Fruit fly (Drosophila melanogaster) whole organism, embryonic: ENCODE results near the gene amon.

Experiments
- Awh ChIP-seq: fragments of 200-800 bp; sonication (Bioruptor generic); IDR thresholded peaks from 2 replicates; pipeline ENCODE4, ENCODE4 v1.3.6; 2022; ENCODE audit warnings: missing biosample characterization, missing genetic modification characterization
- CG10267 ChIP-seq: fragments of 200-800 bp; sonication (Bioruptor generic); optimal IDR thresholded peaks from 2 replicates; lab custom pipeline; 2018; ENCODE audit warnings: missing biosample characterization, mild to moderate bottlenecking, missing genetic modification characterization, moderate library complexity
- CG10274 ChIP-seq: fragments of 200-800 bp; sonication (Bioruptor generic); optimal IDR thresholded peaks from 3 replicates; lab custom pipeline; 2017; ENCODE audit warnings: missing biosample characterization, mild to moderate bottlenecking, missing genetic modification characterization
- CG10979 ChIP-seq: fragments of 200-800 bp; sonication (Bioruptor generic); optimal IDR thresholded peaks from 2 replicates; lab custom pipeline; 2018; ENCODE audit warnings: missing biosample characterization, mild to moderate bottlenecking, missing genetic modification characterization, moderate library complexity
- CG12155 ChIP-seq: fragments of 200-800 bp; sonication (Bioruptor generic); optimal IDR thresholded peaks from 3 replicates; lab custom pipeline; 2016; ENCODE audit warnings: missing biosample characterization, missing genetic modification characterization
- CG13296 ChIP-seq: fragments of 200-800 bp; sonication (Bioruptor generic); optimal IDR thresholded peaks from 3 replicates; lab custom pipeline; 2018; ENCODE audit warnings: missing biosample characterization, mild to moderate bottlenecking, missing genetic modification characterization
- CG13424 ChIP-seq: fragments of 200-800 bp; sonication (Bioruptor generic); optimal IDR thresholded peaks from 2 replicates; lab custom pipeline; 2019; ENCODE audit warnings: missing biosample characterization, mild to moderate bottlenecking, missing genetic modification characterization, moderate library complexity
- CG14014 ChIP-seq: fragments of 200-800 bp; sonication (Bioruptor generic); IDR thresholded peaks from 2 replicates; pipeline ENCODE4 v1.3.6; 2022; ENCODE audit warnings: missing biosample characterization, missing genetic modification characterization
- CG16815 ChIP-seq: fragments of 200-800 bp; sonication (Bioruptor generic); optimal IDR thresholded peaks from 3 replicates; lab custom pipeline; 2017; ENCODE audit warnings: missing biosample characterization, mild to moderate bottlenecking, missing genetic modification characterization
- CG17361 ChIP-seq: fragments of 200-800 bp; sonication (Bioruptor generic); IDR thresholded peaks from 3 replicates; pipeline ENCODE4 v1.3.6; 2022; ENCODE audit warnings: missing biosample characterization, missing genetic modification characterization
- CG17385 ChIP-seq: fragments of 200-800 bp; sonication (Bioruptor generic); optimal IDR thresholded peaks from 3 replicates; lab custom pipeline; 2018; ENCODE audit warnings: missing biosample characterization, mild to moderate bottlenecking, missing genetic modification characterization
- CG17568 ChIP-seq: fragments of 200-800 bp; sonication (Bioruptor generic); optimal IDR thresholded peaks from 2 replicates; lab custom pipeline; 2018; ENCODE audit warnings: missing biosample characterization, mild to moderate bottlenecking, missing genetic modification characterization, moderate library complexity
- CG17612 ChIP-seq: fragments of 200-800 bp; sonication (Bioruptor generic); IDR thresholded peaks from 2 replicates; pipeline ENCODE4 v1.3.6; 2022; ENCODE audit warnings: missing biosample characterization, missing genetic modification characterization
- CG2202 ChIP-seq: fragments of 200-800 bp; sonication (Bioruptor generic); optimal IDR thresholded peaks from 2 replicates; lab custom pipeline; 2018; ENCODE audit warnings: missing biosample characterization, mild to moderate bottlenecking, missing genetic modification characterization
- CG2712 ChIP-seq: fragments of 200-800 bp; optimal IDR thresholded peaks from 3 replicates; lab custom pipeline; 2019; ENCODE audit warnings: missing biosample characterization, mild to moderate bottlenecking, missing genetic modification characterization, moderate library complexity
- CG30431 ChIP-seq: fragments of 200-800 bp; sonication (Bioruptor generic); optimal IDR thresholded peaks from 2 replicates; lab custom pipeline; 2017; ENCODE audit warnings: missing biosample characterization, missing genetic modification characterization
- CG34422 ChIP-seq: fragments of 200-800 bp; sonication (Bioruptor generic); IDR thresholded peaks from 3 replicates; pipeline ENCODE4 v1.3.6; 2022; ENCODE audit warnings: missing biosample characterization, missing genetic modification characterization
- CG3847 ChIP-seq: fragments of 200-800 bp; sonication (Bioruptor generic); IDR thresholded peaks from 2 replicates; pipeline ENCODE4 v1.3.6; 2022; ENCODE audit warnings: missing biosample characterization, missing genetic modification characterization
- CG4328 ChIP-seq: fragments of 200-800 bp; sonication (Bioruptor generic); optimal IDR thresholded peaks from 3 replicates; lab custom pipeline; 2017; ENCODE audit warnings: missing biosample characterization, missing genetic modification reagents, missing genetic modification characterization
- CG7271 ChIP-seq: fragments of 200-800 bp; sonication (Bioruptor generic); optimal IDR thresholded peaks from 2 replicates; lab custom pipeline; 2018; ENCODE audit warnings: missing biosample characterization, mild to moderate bottlenecking, missing genetic modification characterization, moderate library complexity
- CG8290 ChIP-seq, 3 experiments: fragments of 200-800 bp; sonication (Bioruptor generic); optimal IDR thresholded peaks; 2 replicates each; lab custom pipeline; 2016 to 2019; ENCODE audit warnings: missing biosample characterization in 3 of 3, missing genetic modification characterization in 3 of 3, mild to moderate bottlenecking in 2 of 3, moderate library complexity in 1 of 3
- CrebB ChIP-seq: fragments of 200-800 bp; sonication (Bioruptor generic); optimal IDR thresholded peaks from 3 replicates; lab custom pipeline; 2018; ENCODE audit warnings: missing biosample characterization, mild to moderate bottlenecking, missing genetic modification characterization
- E2f2 ChIP-seq: fragments of 200-800 bp; sonication (Bioruptor generic); IDR thresholded peaks from 2 replicates; pipeline ENCODE4 v1.3.6; 2022; ENCODE audit warnings: missing biosample characterization, missing genetic modification characterization
- Gug ChIP-seq: fragments of 200-800 bp; sonication (Bioruptor generic); IDR thresholded peaks from 4 replicates; pipeline ENCODE4 v1.3.6; 2022; ENCODE audit warnings: missing biosample characterization, missing genetic modification characterization
- Hr3 ChIP-seq: fragments of 200-800 bp; sonication (Bioruptor generic); optimal IDR thresholded peaks from 3 replicates; lab custom pipeline; 2016; ENCODE audit warnings: missing biosample characterization, missing genetic modification characterization
- MESR4 ChIP-seq: fragments of 200-800 bp; sonication (Bioruptor generic); optimal IDR thresholded peaks from 2 replicates; lab custom pipeline; 2018; ENCODE audit warnings: missing biosample characterization, mild to moderate bottlenecking, missing genetic modification characterization, moderate library complexity
- Med ChIP-seq: fragments of 200-800 bp; sonication (Bioruptor generic); peaks from one replicate; lab custom pipeline; 2016; ENCODE audit warnings: missing biosample characterization, missing genetic modification characterization, mild to moderate bottlenecking, inconsistent platforms, moderate library complexity
- Mes4 ChIP-seq: fragments of 200-800 bp; sonication (Bioruptor generic); optimal IDR thresholded peaks from 2 replicates; lab custom pipeline; 2016; ENCODE audit warnings: missing biosample characterization, missing genetic modification characterization
- Ssrp ChIP-seq: fragments of 200-800 bp; sonication (Bioruptor generic); optimal IDR thresholded peaks from 2 replicates; lab custom pipeline; 2018; ENCODE audit warnings: missing biosample characterization, mild to moderate bottlenecking, missing genetic modification characterization, moderate library complexity
- Taf1 ChIP-seq: fragments of 200-800 bp; sonication (Bioruptor generic); IDR thresholded peaks from 2 replicates; pipeline ENCODE4 v1.3.6; 2022; ENCODE audit warnings: missing biosample characterization, missing genetic modification characterization
- ap ChIP-seq: fragments of 200-800 bp; sonication (Bioruptor generic); IDR thresholded peaks from 2 replicates; pipeline ENCODE4 v1.3.6; 2022; ENCODE audit warnings: missing biosample characterization, missing genetic modification characterization
- bsh ChIP-seq, 2 experiments: fragments of 200-800 bp; sonication (Bioruptor generic); optimal IDR thresholded peaks; 2 replicates each; lab custom pipeline; 2017 to 2018; ENCODE audit warnings: mild to moderate bottlenecking in 2 of 2, missing biosample characterization in 2 of 2, missing genetic modification characterization in 2 of 2, moderate library complexity in 1 of 2
- btn ChIP-seq: fragments of 200-800 bp; sonication (Bioruptor generic); optimal IDR thresholded peaks from 2 replicates; lab custom pipeline; 2016; ENCODE audit warnings: missing biosample characterization, missing genetic modification characterization
- cas ChIP-seq: fragments of 200-800 bp; sonication (Bioruptor generic); IDR thresholded peaks from 2 replicates; pipeline ENCODE4 v1.3.6; 2022; ENCODE audit warnings: missing biosample characterization, missing genetic modification characterization
- cato ChIP-seq: fragments of 200-800 bp; sonication (Bioruptor generic); optimal IDR thresholded peaks from 2 replicates; lab custom pipeline; 2016; ENCODE audit warnings: missing biosample characterization, missing genetic modification characterization, borderline replicate concordance
- caup ChIP-seq: fragments of 200-800 bp; sonication (Bioruptor generic); optimal IDR thresholded peaks from 3 replicates; lab custom pipeline; 2017; ENCODE audit warnings: missing biosample characterization, mild to moderate bottlenecking, missing genetic modification characterization, moderate library complexity; ENCODE audit not compliant: severe bottlenecking
- dmrt11E ChIP-seq: fragments of 200-800 bp; sonication (Bioruptor generic); optimal IDR thresholded peaks from 3 replicates; lab custom pipeline; 2018; ENCODE audit warnings: missing biosample characterization, mild to moderate bottlenecking, missing genetic modification characterization, moderate library complexity
- ems ChIP-seq: fragments of 200-800 bp; sonication (Bioruptor generic); optimal IDR thresholded peaks from 3 replicates; lab custom pipeline; 2016; ENCODE audit warnings: missing biosample characterization, missing genetic modification characterization
- eyg ChIP-seq: fragments of 200-800 bp; sonication (Bioruptor generic); optimal IDR thresholded peaks from 3 replicates; lab custom pipeline; 2016; ENCODE audit warnings: missing biosample characterization, missing genetic modification characterization
- fd3F ChIP-seq: fragments of 200-800 bp; sonication (Bioruptor generic); optimal IDR thresholded peaks from 2 replicates; lab custom pipeline; 2018; ENCODE audit warnings: missing biosample characterization, mild to moderate bottlenecking, missing genetic modification characterization, moderate library complexity
- fd96Cb ChIP-seq: fragments of 200-800 bp; sonication (Bioruptor generic); optimal IDR thresholded peaks from 2 replicates; lab custom pipeline; 2018; ENCODE audit warnings: missing biosample characterization, mild to moderate bottlenecking, missing genetic modification characterization, moderate library complexity
- gem ChIP-seq: fragments of 200-800 bp; sonication (Bioruptor generic); optimal IDR thresholded peaks from 2 replicates; lab custom pipeline; 2019; ENCODE audit warnings: missing biosample characterization, mild to moderate bottlenecking, missing genetic modification characterization, moderate library complexity
- inv ChIP-seq: fragments of 200-800 bp; sonication (Bioruptor generic); IDR thresholded peaks from 2 replicates; pipeline ENCODE4 v1.3.6; 2022; ENCODE audit warnings: missing biosample characterization, missing genetic modification characterization; ENCODE audit not compliant: partially characterized antibody
- nerfin-2 ChIP-seq: fragments of 200-800 bp; sonication (Bioruptor generic); IDR thresholded peaks from 2 replicates; pipeline ENCODE4 v1.3.6; 2022; ENCODE audit warnings: missing biosample characterization, missing genetic modification characterization; ENCODE audit not compliant: partially characterized antibody
- pan ChIP-seq, 4 experiments: fragments of >200 bp in 3 of 4; fragments of 200-800 bp in 1 of 4; sonication (Bioruptor generic) in 1 of 4; optimal IDR thresholded peaks in 3 of 4; IDR thresholded peaks in 1 of 4; 2 replicates each; pipeline versions ENCODE4 v1.3.6 to Lab custom; 2017 to 2022; ENCODE audit warnings: missing biosample characterization in 2 of 4, missing genetic modification characterization in 2 of 4, mixed read lengths in 1 of 4
- tio ChIP-seq: fragments of 200-800 bp; sonication (Bioruptor generic); optimal IDR thresholded peaks from 2 replicates; lab custom pipeline; 2017; ENCODE audit warnings: missing biosample characterization, missing genetic modification characterization, inconsistent platforms
- tna ChIP-seq: fragments of 200-800 bp; sonication (Bioruptor generic); IDR thresholded peaks from 2 replicates; pipeline ENCODE4 v1.3.6; 2022; ENCODE audit warnings: missing biosample characterization, missing genetic modification characterization; ENCODE audit not compliant: partially characterized antibody
- ttk ChIP-seq: fragments of 200-800 bp; sonication (Bioruptor generic); IDR thresholded peaks from 2 replicates; pipeline ENCODE4 v2.1.2; 2022; ENCODE audit warnings: missing biosample characterization, missing genetic modification characterization
- wor ChIP-seq: fragments of 200-800 bp; sonication (Bioruptor generic); IDR thresholded peaks from 2 replicates; pipeline ENCODE4 v1.3.6; 2022; ENCODE audit warnings: missing biosample characterization, missing genetic modification characterization

Gene amon

dm6 chr3R:26654594-26654993 is 59.4 kb downstream of the amon start (continued):
- TF ChIP-seq ttk = peak; percentile 72
- TF ChIP-seq CG12155 (GFP tag; lab: Kevin White, UChicago) = no peak
- 0 out of 3 replicates have a peak, but pooled peaks have one; percentile 35 for TF ChIP-seq CG34422 (GFP tag; lab: Robert Waterston, UW)
- TF ChIP-seq CG17361 (GFP tag; lab: Robert Waterston, UW) = no peak
- no peak for TF ChIP-seq Awh (GFP tag; lab: Robert Waterston, UW)
- no peak for TF ChIP-seq CG13296 (GFP tag; lab: Kevin White, UChicago)
- TF ChIP-seq CG4328 (GFP tag; lab: Kevin White, UChicago) = no peak
- no peak for TF ChIP-seq CrebB (tag; lab: Kevin White, UChicago)
- peak; percentile 21; the same call in 1 of the 2 replicates for TF ChIP-seq wor (GFP tag; lab: Robert Waterston, UW)
- no peak for TF ChIP-seq CG17612 (GFP tag; lab: Robert Waterston, UW)
- no peak for TF ChIP-seq dmrt11E (tag; lab: Kevin White, UChicago)
- TF ChIP-seq tna = no peak
- TF ChIP-seq CG7271 (tag; lab: Kevin White, UChicago) = no peak
- TF ChIP-seq tio (GFP tag; lab: Kevin White, UChicago) = no peak
- no peak for TF ChIP-seq cas (GFP tag; lab: Robert Waterston, UW)
- TF ChIP-seq ems (GFP tag; lab: Kevin White, UChicago) = peak; percentile 50
- TF ChIP-seq CG2202 = no peak
- TF ChIP-seq Gug (GFP tag; lab: Robert Waterston, UW) = peak; percentile 48; the same call in 2 of the 4 replicates
- TF ChIP-seq Hr3 (GFP tag; lab: Kevin White, UChicago) = peak; percentile 25
- no peak for TF ChIP-seq CG2712
- no peak for TF ChIP-seq CG8290 (GFP tag; optimal IDR thresholded peaks at IDR 0.05; lab: Kevin White, UChicago)
- no peak for TF ChIP-seq CG8290 (tag; optimal IDR thresholded peaks at IDR 0.05; lab: Kevin White, UChicago)
- TF ChIP-seq Ssrp (tag; lab: Kevin White, UChicago) = no peak
- peak; percentile 19 for TF ChIP-seq Mes4 (GFP tag; lab: Kevin White, UChicago)
- TF ChIP-seq Med (GFP tag; lab: Kevin White, UChicago) = peak; percentile 92
- TF ChIP-seq CG17385 (GFP tag; lab: Kevin White, UChicago) = peak; percentile 17
- TF ChIP-seq E2f2 = peak; percentile 41
- peak; percentile 1 for TF ChIP-seq CG30431 (GFP tag; lab: Kevin White, UChicago)
- TF ChIP-seq CG17568 (GFP tag; lab: Kevin White, UChicago) = no peak
- TF ChIP-seq cato = no peak
- no peak for TF ChIP-seq fd3F (GFP tag; lab: Kevin White, UChicago)
- peak; percentile 41 for TF ChIP-seq fd96Cb (tag; lab: Kevin White, UChicago)
- TF ChIP-seq nerfin-2 (GFP tag; lab: Robert Waterston, UW) = no peak
- TF ChIP-seq CG10979 (tag; lab: Kevin White, UChicago) = no peak
- peak; percentile 65 for TF ChIP-seq CG14014
- TF ChIP-seq bsh (GFP tag; optimal IDR thresholded peaks at IDR 0.05; lab: Kevin White, UChicago) = no peak
- TF ChIP-seq inv (GFP tag; lab: Robert Waterston, UW) = no peak
- peak; percentile 55 for TF ChIP-seq caup (GFP tag; lab: Kevin White, UChicago)
- no peak for TF ChIP-seq CG16815
- no peak for TF ChIP-seq MESR4 (GFP tag; lab: Kevin White, UChicago)
- peak; percentile 39; the same call in 1 of the 2 replicates for TF ChIP-seq CG3847 (GFP tag; lab: Robert Waterston, UW)
- peak; percentile 17 for TF ChIP-seq btn (GFP tag; lab: Kevin White, UChicago)
- no peak for TF ChIP-seq Taf1 (GFP tag; lab: Robert Waterston, UW)
- TF ChIP-seq ap (GFP tag; lab: Robert Waterston, UW) = no peak
- TF ChIP-seq CG10267 (tag; lab: Kevin White, UChicago) = no peak
- peak; percentile 74 for TF ChIP-seq gem (tag; lab: Kevin White, UChicago)
- TF ChIP-seq pan (optimal IDR thresholded peaks at IDR 0.05; lab: Kevin White, UChicago) = no peak
- peak in 1 of 2 experiments; percentile 79 for TF ChIP-seq pan (GFP tag; optimal IDR thresholded peaks at IDR 0.05 in 1 of 2, IDR thresholded peaks at IDR 0.05 in 1 of 2)
- TF ChIP-seq eyg (GFP tag; lab: Kevin White, UChicago) = peak; percentile 19
- TF ChIP-seq CG10274 (GFP tag; lab: Kevin White, UChicago) = no peak
- peak; percentile 37 for TF ChIP-seq CG13424
